Worm (Caenorhabditis elegans) whole organism, L1 larva: ENCODE data around the gene F55A11.8.

Experiments used
- Y116A8C.19 ChIP-seq: sonication (generic microtip); optimal IDR thresholded peaks from 2 replicates; lab custom pipeline; 2016; ENCODE audit warnings: missing compliant biosample characterization, missing genetic modification characterization, borderline replicate concordance
- aly-2 ChIP-seq: fragments of 150-350 bp; optimal IDR thresholded peaks from 2 replicates; lab custom pipeline; 2014; ENCODE audit warnings: missing biosample characterization, missing genetic modification characterization
- blmp-1 ChIP-seq: fragments of 150-350 bp; optimal IDR thresholded peaks from 2 replicates; lab custom pipeline; 2014; ENCODE audit warnings: missing biosample characterization, missing genetic modification characterization
- dpl-1 ChIP-seq, 3 experiments: fragments of 150-350 bp in 2 of 3; sonication (generic microtip) in 1 of 3; optimal IDR thresholded peaks; 2 replicates each; lab custom pipeline; 2014 to 2017; ENCODE audit warnings: missing biosample characterization in 3 of 3, missing genetic modification characterization in 3 of 3, missing genetic modification reagents in 3 of 3
- lin-13 ChIP-seq: fragments of 150-350 bp; optimal IDR thresholded peaks from 2 replicates; lab custom pipeline; 2014; ENCODE audit warnings: missing biosample characterization, missing genetic modification reagents, missing genetic modification characterization
- lin-15B ChIP-seq: fragments of 150-350 bp; sonication (generic microtip); optimal IDR thresholded peaks from 3 replicates; lab custom pipeline; 2014; ENCODE audit warnings: missing biosample characterization, missing genetic modification characterization
- snpc-4 ChIP-seq: fragments of 150-350 bp; optimal IDR thresholded peaks from 2 replicates; lab custom pipeline; 2014; ENCODE audit warnings: missing biosample characterization, missing genetic modification characterization
- sox-4 ChIP-seq: sonication (generic microtip); optimal IDR thresholded peaks from 2 replicates; lab custom pipeline; 2016; ENCODE audit warnings: missing genetic modification characterization, missing compliant biosample characterization

- TF ChIP-seq lin-13 (GFP tag; lab: Kevin White, UChicago) (no peak), blmp-1 (tag; lab: Kevin White, UChicago) (peak; percentile 26), lin-15B (no peak), sox-4 (tag; lab: Kevin White, UChicago) (no peak), snpc-4 (tag; lab: Kevin White, UChicago) (no peak), dpl-1 (GFP tag; optimal IDR thresholded peaks at IDR 0.05; lab: Kevin White, UChicago) (no peak), Y116A8C.19 (tag; lab: Kevin White, UChicago) (no peak), aly-2 (tag; lab: Kevin White, UChicago) (no peak)
Observed at ce11 chrV:11826967-11827366, 39.0 kb downstream of the F55A11.8 start, which contains the start of the genes mpst-1 and D2023.6.
